Worm (Caenorhabditis elegans) whole organism, L1 larva: ENCODE results near the gene Y42H9AR.4.

ENCODE experiments used
- C16A3.4 ChIP-seq: fragments of 150-350 bp; optimal IDR thresholded peaks from 2 replicates; lab custom pipeline; 2014; ENCODE audit warnings: missing biosample characterization, missing genetic modification characterization
- C34B4.2 ChIP-seq: sonication (generic microtip); optimal IDR thresholded peaks from 2 replicates; lab custom pipeline; 2017; ENCODE audit warnings: mild to moderate bottlenecking, missing genetic modification characterization, missing compliant biosample characterization
- alr-1 ChIP-seq: fragments of 200-800 bp; sonication (Bioruptor generic); optimal IDR thresholded peaks from 2 replicates; lab custom pipeline; 2018; ENCODE audit warnings: borderline replicate concordance, mild to moderate bottlenecking, missing genetic modification characterization, missing compliant biosample characterization
- aly-2 ChIP-seq: fragments of 150-350 bp; optimal IDR thresholded peaks from 2 replicates; lab custom pipeline; 2014; ENCODE audit warnings: missing biosample characterization, missing genetic modification characterization
- blmp-1 ChIP-seq: fragments of 150-350 bp; optimal IDR thresholded peaks from 2 replicates; lab custom pipeline; 2014; ENCODE audit warnings: missing biosample characterization, missing genetic modification characterization
- ceh-8 ChIP-seq: fragments of 200-800 bp; sonication (Bioruptor generic); optimal IDR thresholded peaks from 2 replicates; lab custom pipeline; 2018; ENCODE audit warnings: mild to moderate bottlenecking, missing genetic modification characterization, moderate library complexity, missing compliant biosample characterization
- ceh-88 ChIP-seq: fragments of 200-800 bp; sonication (Bioruptor generic); IDR thresholded peaks from 2 replicates; pipeline ENCODE4 v1.3.6; 2022; ENCODE audit warnings: missing genetic modification characterization, missing compliant biosample characterization
- dsc-1 ChIP-seq: sonication (generic microtip); optimal IDR thresholded peaks from 2 replicates; lab custom pipeline; 2016; ENCODE audit warnings: mild to moderate bottlenecking, missing genetic modification characterization, missing compliant biosample characterization
- efl-1 ChIP-seq, 4 experiments: fragments of 150-350 bp; optimal IDR thresholded peaks in 3 of 4; peaks in 1 of 4; 1 replicate in 1 of 4; 2 replicates in 3 of 4; lab custom pipeline; 2014; ENCODE audit warnings: missing biosample characterization in 2 of 4, missing genetic modification characterization in 2 of 4, missing genetic modification reagents in 2 of 4
- egl-13 ChIP-seq: sonication (generic microtip); optimal IDR thresholded peaks from 2 replicates; lab custom pipeline; 2016; ENCODE audit warnings: missing genotype, missing genetic modification reagents, missing genetic modification characterization, missing compliant biosample characterization
- egl-27 ChIP-seq, 2 experiments: fragments of 150-350 bp in 1 of 2; sonication (generic microtip); optimal IDR thresholded peaks; 3 replicates each; lab custom pipeline; 2017 to 2018; ENCODE audit warnings: missing biosample characterization in 2 of 2, missing genetic modification characterization in 2 of 2, missing genetic modification reagents in 2 of 2
- elt-2 ChIP-seq: sonication (generic microtip); optimal IDR thresholded peaks from 2 replicates; lab custom pipeline; 2016; ENCODE audit warnings: missing genetic modification characterization, mild to moderate bottlenecking, inconsistent platforms, missing compliant biosample characterization, missing genetic modification reagents
- elt-3 ChIP-seq, 6 experiments: fragments of 150-350 bp in 1 of 6; sonication (generic microtip); optimal IDR thresholded peaks; 2 replicates each; lab custom pipeline; 2017 to 2018; ENCODE audit warnings: missing biosample characterization in 6 of 6, missing genetic modification characterization in 6 of 6, inconsistent platforms in 1 of 6
- ets-5 ChIP-seq: fragments of 200-800 bp; sonication (Bioruptor generic); IDR thresholded peaks from 2 replicates; pipeline ENCODE4 v1.3.6; 2022; ENCODE audit warnings: missing genetic modification characterization, missing compliant biosample characterization
- fkh-10 ChIP-seq: sonication (generic microtip); optimal IDR thresholded peaks from 2 replicates; lab custom pipeline; 2017; ENCODE audit warnings: missing biosample characterization, missing genetic modification reagents, missing genetic modification characterization
- fkh-4 ChIP-seq: sonication (generic microtip); optimal IDR thresholded peaks from 2 replicates; lab custom pipeline; 2016; ENCODE audit warnings: missing compliant biosample characterization, missing genetic modification characterization, borderline replicate concordance
- fos-1 ChIP-seq: fragments of 150-350 bp; optimal IDR thresholded peaks from 2 replicates; lab custom pipeline; 2014; ENCODE audit warnings: missing biosample characterization, missing genetic modification characterization
- hlh-4 ChIP-seq: sonication (generic microtip); optimal IDR thresholded peaks from 2 replicates; lab custom pipeline; 2016; ENCODE audit warnings: mild to moderate bottlenecking, missing genetic modification characterization, missing compliant biosample characterization
- hpl-2 ChIP-seq: fragments of 150-350 bp; optimal IDR thresholded peaks from 2 replicates; lab custom pipeline; 2014; ENCODE audit warnings: missing biosample characterization, missing genetic modification reagents, missing genetic modification characterization
- lin-14 ChIP-seq: fragments of 200-800 bp; sonication (Bioruptor generic); optimal IDR thresholded peaks from 2 replicates; lab custom pipeline; 2018; ENCODE audit warnings: mild to moderate bottlenecking, missing genetic modification characterization, moderate library complexity, missing compliant biosample characterization
- lin-15B ChIP-seq: fragments of 150-350 bp; sonication (generic microtip); optimal IDR thresholded peaks from 3 replicates; lab custom pipeline; 2014; ENCODE audit warnings: missing biosample characterization, missing genetic modification characterization
- lin-35 ChIP-seq, 2 experiments: fragments of 150-350 bp; optimal IDR thresholded peaks; 2 replicates each; lab custom pipeline; 2014; ENCODE audit warnings: missing biosample characterization in 2 of 2, missing genetic modification characterization in 2 of 2, missing genetic modification reagents in 2 of 2
- lin-39 ChIP-seq: fragments of 150-350 bp; optimal IDR thresholded peaks from 2 replicates; lab custom pipeline; 2014; ENCODE audit warnings: missing biosample characterization, missing genetic modification reagents, missing genetic modification characterization
- lsy-2 ChIP-seq, 2 experiments: fragments of 150-350 bp; optimal IDR thresholded peaks; 2 replicates each; lab custom pipeline; 2014; ENCODE audit warnings: missing biosample characterization in 2 of 2, missing genetic modification characterization in 2 of 2
- mab-9 ChIP-seq: fragments of 200-800 bp; sonication (Bioruptor generic); IDR thresholded peaks from 2 replicates; pipeline ENCODE4 v1.3.6; 2022; ENCODE audit warnings: missing genetic modification reagents, missing genetic modification characterization, missing compliant biosample characterization
- mdl-1 ChIP-seq, 2 experiments: fragments of 150-350 bp; optimal IDR thresholded peaks; 2 replicates each; lab custom pipeline; 2014 to 2017; ENCODE audit warnings: missing biosample characterization in 2 of 2, missing genetic modification characterization in 2 of 2, inconsistent platforms in 1 of 2
- mef-2 ChIP-seq: fragments of 150-350 bp; optimal IDR thresholded peaks from 2 replicates; lab custom pipeline; 2014; ENCODE audit warnings: missing biosample characterization, missing genetic modification characterization
- mep-1 ChIP-seq: fragments of 150-350 bp; optimal IDR thresholded peaks from 2 replicates; lab custom pipeline; 2014; ENCODE audit warnings: missing biosample characterization, missing genetic modification characterization
- nhr-11 ChIP-seq: fragments of 150-350 bp; optimal IDR thresholded peaks from 2 replicates; lab custom pipeline; 2014; ENCODE audit warnings: missing biosample characterization, missing genetic modification characterization
- nhr-12 ChIP-seq: sonication (generic microtip); optimal IDR thresholded peaks from 2 replicates; lab custom pipeline; 2017; ENCODE audit warnings: missing biosample characterization, missing genetic modification characterization
- nhr-20 ChIP-seq: sonication (generic microtip); optimal IDR thresholded peaks from 2 replicates; lab custom pipeline; 2016; ENCODE audit warnings: mild to moderate bottlenecking, missing genetic modification characterization, missing compliant biosample characterization
- nhr-28 ChIP-seq: fragments of 150-350 bp; optimal IDR thresholded peaks from 2 replicates; lab custom pipeline; 2014; ENCODE audit warnings: missing biosample characterization, missing genetic modification characterization
- nhr-47 ChIP-seq: sonication (generic microtip); optimal IDR thresholded peaks from 2 replicates; lab custom pipeline; 2016; ENCODE audit warnings: mild to moderate bottlenecking, missing genetic modification characterization, moderate library complexity, missing compliant biosample characterization
- nhr-71 ChIP-seq: sonication (generic microtip); optimal IDR thresholded peaks from 2 replicates; lab custom pipeline; 2016; ENCODE audit warnings: mild to moderate bottlenecking, missing genetic modification characterization, moderate library complexity, missing compliant biosample characterization
- nhr-77 ChIP-seq: fragments of 150-350 bp; optimal IDR thresholded peaks from 2 replicates; lab custom pipeline; 2014; ENCODE audit warnings: missing biosample characterization, missing genetic modification characterization
- nhr-85 ChIP-seq: sonication (generic microtip); peaks from one replicate; lab custom pipeline; 2016; ENCODE audit warnings: missing genetic modification characterization, inconsistent platforms, missing compliant biosample characterization
- nhr-90 ChIP-seq: sonication (generic microtip); optimal IDR thresholded peaks from 2 replicates; lab custom pipeline; 2016; ENCODE audit warnings: mild to moderate bottlenecking, missing genetic modification characterization, missing compliant biosample characterization; ENCODE audit not compliant: poor library complexity
- snu-23 ChIP-seq: sonication (generic microtip); optimal IDR thresholded peaks from 2 replicates; lab custom pipeline; 2016; ENCODE audit warnings: missing genetic modification characterization, missing compliant biosample characterization
- sox-4 ChIP-seq: sonication (generic microtip); optimal IDR thresholded peaks from 2 replicates; lab custom pipeline; 2016; ENCODE audit warnings: missing genetic modification characterization, missing compliant biosample characterization
- sup-37 ChIP-seq: fragments of 200-800 bp; sonication (Bioruptor generic); optimal IDR thresholded peaks from 2 replicates; lab custom pipeline; 2018; ENCODE audit warnings: mild to moderate bottlenecking, missing genetic modification characterization, missing compliant biosample characterization
- tbx-2 ChIP-seq: sonication (generic microtip); optimal IDR thresholded peaks from 2 replicates; lab custom pipeline; 2016; ENCODE audit warnings: missing genetic modification characterization, missing compliant biosample characterization
- tlp-1 ChIP-seq: fragments of 150-350 bp; optimal IDR thresholded peaks from 2 replicates; lab custom pipeline; 2014; ENCODE audit warnings: missing biosample characterization, missing genetic modification characterization
- unc-62 ChIP-seq: fragments of 150-350 bp; optimal IDR thresholded peaks from 2 replicates; lab custom pipeline; 2014; ENCODE audit warnings: missing biosample characterization, missing genetic modification reagents, missing genetic modification characterization
- unc-98 ChIP-seq: fragments of 200-800 bp; sonication (Bioruptor generic); IDR thresholded peaks from 2 replicates; pipeline ENCODE4 v1.3.6; 2022; ENCODE audit warnings: missing genetic modification characterization, missing compliant biosample characterization
- xbp-1 ChIP-seq: sonication (generic microtip); optimal IDR thresholded peaks from 2 replicates; lab custom pipeline; 2016; ENCODE audit warnings: missing genetic modification characterization, missing compliant biosample characterization
- zag-1 ChIP-seq: fragments of 150-350 bp; optimal IDR thresholded peaks from 2 replicates; lab custom pipeline; 2014; ENCODE audit warnings: missing biosample characterization, missing genetic modification characterization
- ztf-4 ChIP-seq: fragments of 150-350 bp; optimal IDR thresholded peaks from 2 replicates; lab custom pipeline; 2014; ENCODE audit warnings: missing biosample characterization, missing genetic modification characterization

Y42H9AR.4 gene

DNA sequence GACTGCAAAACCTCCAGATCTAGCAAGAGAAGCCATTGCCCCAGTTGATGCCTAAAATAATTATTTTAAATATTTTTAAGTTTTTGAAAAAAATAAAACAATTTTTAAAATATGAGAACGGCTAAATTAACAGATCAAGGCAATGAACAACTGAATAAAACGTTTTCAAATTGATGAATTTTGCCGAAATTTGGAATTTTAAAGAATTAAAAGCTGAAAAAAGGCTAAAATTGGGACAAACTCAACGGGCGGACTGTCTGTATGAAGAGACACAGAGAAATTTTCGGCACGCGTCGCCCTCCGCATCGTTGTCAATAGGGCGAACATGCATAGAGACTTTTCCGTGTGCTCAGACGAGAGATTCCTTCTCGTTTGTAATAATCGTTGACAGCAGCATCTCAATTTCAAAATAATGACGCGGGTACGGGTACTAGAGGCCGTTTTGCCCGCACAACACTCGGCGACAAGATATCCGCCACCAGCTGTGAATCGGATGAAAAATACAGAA, 24.0 kb upstream of the Y42H9AR.4 start, which contains the start of the genes isp-1 and islo-1 (continued):
- TF ChIP-seq ceh-8 (GFP tag; lab: Kevin White, UChicago) (no peak), fkh-4 (no peak), hpl-2 (no peak), mep-1 (tag; lab: Kevin White, UChicago) (peak; percentile 63), sup-37 (GFP tag; lab: Kevin White, UChicago) (no peak), aly-2 (tag; lab: Kevin White, UChicago) (no peak), xbp-1 (tag; lab: Kevin White, UChicago) (peak; percentile 22), lin-14 (GFP tag; lab: Kevin White, UChicago) (peak; percentile 65), fkh-10 (GFP tag; lab: Kevin White, UChicago) (no peak), dsc-1 (tag; lab: Kevin White, UChicago) (no peak), zag-1 (tag; lab: Kevin White, UChicago) (no peak), ceh-88 (GFP tag; lab: Robert Waterston, UW) (no peak), tbx-2 (peak; percentile 15), unc-62 (no peak), lin-39 (tag; lab: Kevin White, UChicago) (no peak), mef-2 (tag; lab: Kevin White, UChicago) (no peak), C34B4.2 (tag; lab: Kevin White, UChicago) (no peak), ztf-4 (tag; lab: Kevin White, UChicago) (no peak), tlp-1 (tag; lab: Kevin White, UChicago) (no peak), C16A3.4 (tag; lab: Kevin White, UChicago) (peak; percentile 74), nhr-85 (tag; lab: Kevin White, UChicago) (peak; percentile 50), nhr-11 (no peak), hlh-4 (no peak), unc-98 (GFP tag; lab: Robert Waterston, UW) (no peak), fos-1 (no peak), egl-27 (tag; optimal IDR thresholded peaks at IDR 0.05; lab: Kevin White, UChicago) (no peak), nhr-90 (tag; lab: Kevin White, UChicago) (no peak), nhr-28 (no peak), elt-3 (tag; optimal IDR thresholded peaks at IDR 0.05; lab: Kevin White, UChicago) (peak in 1 of 6 experiments; percentile 4), nhr-47 (tag; lab: Kevin White, UChicago) (peak; percentile 43), nhr-71 (tag; lab: Kevin White, UChicago) (peak; percentile 60), snu-23 (GFP tag; lab: Kevin White, UChicago) (peak; percentile 60), sox-4 (no peak), lin-15B (peak; percentile 77), efl-1 (optimal IDR thresholded peaks at IDR 0.05; lab: Kevin White, UChicago) (peak; percentile 48 to 71), efl-1 (GFP tag; optimal IDR thresholded peaks at IDR 0.05 in 1 of 2; lab: Kevin White, UChicago) (peak in 1 of 2 experiments; percentile 61), mab-9 (no peak), blmp-1 (peak; percentile 36), alr-1 (no peak), lsy-2 (tag; optimal IDR thresholded peaks at IDR 0.05; lab: Kevin White, UChicago) (peak; percentile 12 to 82)

DNA sequence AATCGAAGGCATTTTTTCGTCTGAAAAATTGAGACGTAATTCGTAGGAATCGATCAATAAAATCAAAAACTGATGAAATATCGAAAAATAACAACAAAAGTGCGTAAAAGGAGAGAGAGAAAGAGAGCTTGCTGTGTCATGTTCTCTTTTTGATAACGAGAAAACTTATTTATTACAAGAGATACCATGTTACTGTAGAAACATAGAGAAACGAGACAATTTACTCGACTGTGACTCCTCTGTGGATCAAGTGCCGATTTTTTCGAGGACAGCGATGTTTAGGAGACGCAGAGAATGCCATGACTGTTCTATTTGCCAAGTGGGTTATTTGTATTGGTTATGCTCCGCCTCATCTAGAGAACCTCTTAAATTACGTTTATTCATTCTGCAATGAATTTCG, 21.5 kb upstream of the Y42H9AR.4 start, which contains the start of gene sph-1:
Gene sph-1 (minus strand): TSS at position 23 of the 400 bp plus-strand sequence.
- TF ChIP-seq nhr-20 (tag; lab: Kevin White, UChicago) (peak; percentile 38), nhr-77 (tag; lab: Kevin White, UChicago) (peak; percentile 46), lin-35 (GFP tag; optimal IDR thresholded peaks at IDR 0.05; lab: Kevin White, UChicago) (peak in 1 of 2 experiments; percentile 48), unc-62 (no peak), mep-1 (tag; lab: Kevin White, UChicago) (peak; percentile 47), elt-2 (tag; lab: Kevin White, UChicago) (peak; percentile 49), ztf-4 (tag; lab: Kevin White, UChicago) (no peak), fos-1 (peak; percentile 40), snu-23 (GFP tag; lab: Kevin White, UChicago) (peak; percentile 52), lsy-2 (tag; optimal IDR thresholded peaks at IDR 0.05; lab: Kevin White, UChicago) (peak in 1 of 2 experiments; percentile 21), efl-1 (optimal IDR thresholded peaks at IDR 0.05; lab: Kevin White, UChicago) (peak in 1 of 2 experiments; percentile 9), efl-1 (GFP tag; optimal IDR thresholded peaks at IDR 0.05 in 1 of 2; lab: Kevin White, UChicago) (peak in 1 of 2 experiments; percentile 89), ets-5 (no peak), blmp-1 (peak; percentile 22), nhr-71 (tag; lab: Kevin White, UChicago) (peak; percentile 36), mef-2 (tag; lab: Kevin White, UChicago) (no peak), nhr-12 (tag; lab: Kevin White, UChicago) (no peak), lin-14 (GFP tag; lab: Kevin White, UChicago) (peak; percentile 70), mdl-1 (tag; optimal IDR thresholded peaks at IDR 0.05; lab: Kevin White, UChicago) (peak in 1 of 2 experiments; percentile 13), egl-13 (tag; lab: Kevin White, UChicago) (no peak)
